Fruit fly (Drosophila melanogaster): ENCODE results near the gene CG10859.

CG10859 gene

DNA sequence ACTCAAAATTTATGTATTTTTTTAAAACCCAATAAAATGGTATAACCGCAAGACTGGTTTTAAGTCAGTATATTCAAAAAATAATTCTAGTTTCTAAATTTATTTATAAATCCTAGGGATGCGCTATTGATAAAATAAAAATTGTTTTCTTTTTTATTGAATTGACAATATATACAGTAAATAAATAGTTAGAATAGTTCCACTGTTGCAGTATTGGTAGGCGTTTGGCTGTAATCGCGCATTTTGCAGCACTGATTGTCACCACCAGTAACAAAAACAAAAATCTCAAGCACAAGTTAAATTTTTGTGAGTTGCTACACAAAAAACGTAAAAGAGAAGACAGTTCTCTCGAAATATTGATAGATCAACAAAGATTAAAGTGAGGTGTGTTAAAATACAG, 29.5 kb downstream of the CG10859 start, which contains the start of gene CG31855 (continued):
- 0 out of 2 replicates have a peak, but pooled peaks have one; percentile 21 for TF ChIP-seq CG10321 (GFP tag; IDR thresholded peaks at IDR 0.05)
- peak; percentile 66 for TF ChIP-seq mirr (GFP tag; optimal IDR thresholded peaks at IDR 0.05)
- TF ChIP-seq hkb (optimal IDR thresholded peaks at IDR 0.05) = no peak
- peak; percentile 79 for TF ChIP-seq hkb (GFP tag; IDR thresholded peaks at IDR 0.05)
- peak; percentile 89 for TF ChIP-seq CG13296 (GFP tag; optimal IDR thresholded peaks at IDR 0.05)
- peak; percentile 89 for TF ChIP-seq ken (GFP tag; IDR thresholded peaks at IDR 0.05)
- TF ChIP-seq fd3F (GFP tag; optimal IDR thresholded peaks at IDR 0.05) = peak; percentile 75
- peak; percentile 36 for TF ChIP-seq salm (tag; optimal IDR thresholded peaks at IDR 0.05)
- peak; percentile 15 for TF ChIP-seq CG9876 (GFP tag; optimal IDR thresholded peaks at IDR 0.05)
- no peak for TF ChIP-seq CkIIα-i1 (GFP tag; IDR thresholded peaks at IDR 0.05)
- no peak for TF ChIP-seq CG6654 (GFP tag; optimal IDR thresholded peaks at IDR 0.05)
- TF ChIP-seq chif (GFP tag; optimal IDR thresholded peaks at IDR 0.05) = peak; percentile 66 to 73
- no peak for TF ChIP-seq bowl (GFP tag; IDR thresholded peaks at IDR 0.05)
- TF ChIP-seq Adf1 (GFP tag; IDR thresholded peaks at IDR 0.05) = no peak; the same call in 1 of the 2 replicates
- TF ChIP-seq onecut (GFP tag; IDR thresholded peaks at IDR 0.05) = peak; percentile 73
- TF ChIP-seq Sry-β (GFP tag; optimal IDR thresholded peaks at IDR 0.05) = peak; percentile 52
- TF ChIP-seq CG4617 (GFP tag; optimal IDR thresholded peaks at IDR 0.05; ENCODE audit: borderline replicate concordance) = peak; percentile 90
- peak; percentile 80 for TF ChIP-seq vfl (GFP tag; optimal IDR thresholded peaks at IDR 0.05)
- 0 out of 2 replicates have a peak, but pooled peaks have one; percentile 25 for TF ChIP-seq Dref (GFP tag; IDR thresholded peaks at IDR 0.05)
- TF ChIP-seq Pdp1 (GFP tag; optimal IDR thresholded peaks at IDR 0.05) = peak; percentile 71 to 79
- TF ChIP-seq CG2202 (tag; optimal IDR thresholded peaks at IDR 0.05) = peak; percentile 53
- TF ChIP-seq Hand (GFP tag; optimal IDR thresholded peaks at IDR 0.05) = peak; percentile 68
- TF ChIP-seq CG4328 (GFP tag; optimal IDR thresholded peaks at IDR 0.05) = peak; percentile 80
- TF ChIP-seq CG11085 (GFP tag; IDR thresholded peaks at IDR 0.05) = peak; percentile 82
- TF ChIP-seq btn (GFP tag; optimal IDR thresholded peaks at IDR 0.05) = no peak
- peak; percentile 22 for TF ChIP-seq gfzf (GFP tag; optimal IDR thresholded peaks at IDR 0.05)
- TF ChIP-seq Optix (GFP tag; IDR thresholded peaks at IDR 0.05) = 0 out of 3 replicates have a peak, but pooled peaks have one; percentile 25
- TF ChIP-seq zen2 (GFP tag; IDR thresholded peaks at IDR 0.05; ENCODE audit: partially characterized antibody) = no peak
- 0 out of 3 replicates have a peak, but pooled peaks have one; percentile 16 for TF ChIP-seq CG6791 (GFP tag; IDR thresholded peaks at IDR 0.05; ENCODE audit: partially characterized antibody)
- TF ChIP-seq mld (GFP tag; IDR thresholded peaks at IDR 0.05; ENCODE audit: partially characterized antibody) = no peak
- peak; percentile 52 for TF ChIP-seq esg (GFP tag; conservative IDR thresholded peaks at IDR 0.05)
- TF ChIP-seq CG18262 (tag; optimal IDR thresholded peaks at IDR 0.05) = peak; percentile 77
- peak; percentile 79 for TF ChIP-seq Fer2 (tag; optimal IDR thresholded peaks at IDR 0.05)
- no peak; the same call in 2 of the 3 replicates for TF ChIP-seq CG34224 (GFP tag; IDR thresholded peaks at IDR 0.05; ENCODE audit: partially characterized antibody)
- TF ChIP-seq CG10462 (GFP tag; optimal IDR thresholded peaks at IDR 0.05) = peak; percentile 74
- peak; percentile 89 for TF ChIP-seq Atf6 (GFP tag; IDR thresholded peaks at IDR 0.05)
- TF ChIP-seq CG4360 (GFP tag; IDR thresholded peaks at IDR 0.05) = no peak
- peak; percentile 79 for TF ChIP-seq CG13624 (GFP tag; optimal IDR thresholded peaks at IDR 0.05)
- peak; percentile 48; the same call in 2 of the 3 replicates for TF ChIP-seq sr (GFP tag; IDR thresholded peaks at IDR 0.05)
- no peak for TF ChIP-seq sna (GFP tag; IDR thresholded peaks at IDR 0.05; ENCODE audit: partially characterized antibody)
- no peak for TF ChIP-seq ato (GFP tag; IDR thresholded peaks at IDR 0.05; ENCODE audit: partially characterized antibody)
- TF ChIP-seq CG4707 (GFP tag; optimal IDR thresholded peaks at IDR 0.05) = peak; percentile 91
- TF ChIP-seq Mes4 (GFP tag; optimal IDR thresholded peaks at IDR 0.05) = peak; percentile 49
- TF ChIP-seq croc (GFP tag; conservative IDR thresholded peaks at IDR 0.05) = peak; percentile 53
- no peak for TF ChIP-seq CG9797 (GFP tag; optimal IDR thresholded peaks at IDR 0.05)
- TF ChIP-seq CG8359 (GFP tag; optimal IDR thresholded peaks at IDR 0.05; ENCODE audit: borderline replicate concordance) = no peak
- TF ChIP-seq pita (GFP tag; optimal IDR thresholded peaks at IDR 0.05) = no peak
- no peak for TF ChIP-seq lov (optimal IDR thresholded peaks at IDR 0.05)
- TF ChIP-seq lov (GFP tag; IDR thresholded peaks at IDR 0.05) = peak; percentile 62; the same call in 1 of the 3 replicates
- TF ChIP-seq B-H2 (GFP tag; optimal IDR thresholded peaks at IDR 0.05) = peak; percentile 94

Data from whole organism, embryonic.